Fruit fly (Drosophila melanogaster) whole organism, embryonic: ENCODE data around the gene fz.

Source experiments
- CG10267 ChIP-seq: fragments of 200-800 bp; sonication (Bioruptor generic); optimal IDR thresholded peaks from 2 replicates; lab custom pipeline; 2018; ENCODE audit warnings: missing biosample characterization, mild to moderate bottlenecking, missing genetic modification characterization, moderate library complexity
- CG11723 ChIP-seq: fragments of 200-800 bp; sonication (Bioruptor generic); optimal IDR thresholded peaks from 2 replicates; lab custom pipeline; 2017; ENCODE audit warnings: missing biosample characterization, mild to moderate bottlenecking, missing genetic modification characterization
- CG12071 ChIP-seq: fragments of 200-800 bp; sonication (Bioruptor generic); optimal IDR thresholded peaks from 3 replicates; lab custom pipeline; 2018; ENCODE audit warnings: missing biosample characterization, mild to moderate bottlenecking, missing genetic modification characterization
- CG12391 ChIP-seq: fragments of 200-800 bp; sonication (Bioruptor generic); optimal IDR thresholded peaks from 3 replicates; lab custom pipeline; 2018; ENCODE audit warnings: missing biosample characterization, mild to moderate bottlenecking, missing genetic modification characterization, moderate library complexity
- CG14050 ChIP-seq: fragments of 200-800 bp; sonication (Bioruptor generic); IDR thresholded peaks from 3 replicates; pipeline ENCODE4 v1.3.6; 2022; ENCODE audit warnings: missing biosample characterization, missing genetic modification characterization
- CG30020 ChIP-seq: fragments of 200-800 bp; optimal IDR thresholded peaks from 2 replicates; lab custom pipeline; 2019; ENCODE audit warnings: missing biosample characterization, mild to moderate bottlenecking, missing genetic modification characterization, moderate library complexity
- CG30403 ChIP-seq: fragments of 200-800 bp; sonication (Bioruptor generic); optimal IDR thresholded peaks from 3 replicates; lab custom pipeline; 2016; ENCODE audit warnings: missing biosample characterization, missing genetic modification characterization
- CG30431 ChIP-seq: fragments of 200-800 bp; sonication (Bioruptor generic); optimal IDR thresholded peaks from 2 replicates; lab custom pipeline; 2017; ENCODE audit warnings: missing biosample characterization, missing genetic modification characterization
- CG32767 ChIP-seq: fragments of 200-800 bp; sonication (Bioruptor generic); IDR thresholded peaks from 2 replicates; pipeline ENCODE4 v1.3.6; 2022; ENCODE audit warnings: missing biosample characterization, missing genetic modification characterization
- CG3726 ChIP-seq: fragments of 200-800 bp; sonication (Bioruptor generic); IDR thresholded peaks from 3 replicates; pipeline ENCODE4, ENCODE4 v1.3.6; 2022; ENCODE audit warnings: missing biosample characterization, missing genetic modification characterization
- CG3847 ChIP-seq: fragments of 200-800 bp; sonication (Bioruptor generic); IDR thresholded peaks from 2 replicates; pipeline ENCODE4 v1.3.6; 2022; ENCODE audit warnings: missing biosample characterization, missing genetic modification characterization
- CG3995 ChIP-seq: fragments of 200-800 bp; sonication (Bioruptor generic); optimal IDR thresholded peaks from 3 replicates; lab custom pipeline; 2016; ENCODE audit warnings: missing biosample characterization, missing genetic modification characterization
- CG4707 ChIP-seq: fragments of 200-800 bp; sonication (Bioruptor generic); optimal IDR thresholded peaks from 2 replicates; lab custom pipeline; 2018; ENCODE audit warnings: missing biosample characterization, mild to moderate bottlenecking, missing genetic modification characterization, moderate library complexity
- CG5245 ChIP-seq: fragments of 200-800 bp; sonication (Bioruptor generic); optimal IDR thresholded peaks from 3 replicates; lab custom pipeline; 2016; ENCODE audit warnings: missing biosample characterization, missing genetic modification characterization
- CG6254 ChIP-seq: fragments of 200-800 bp; sonication (Bioruptor generic); optimal IDR thresholded peaks from 3 replicates; lab custom pipeline; 2017; ENCODE audit warnings: mild to moderate bottlenecking, missing biosample characterization, missing genetic modification reagents, missing genetic modification characterization
- CG6854 ChIP-seq: fragments of 200-800 bp; sonication (Bioruptor generic); optimal IDR thresholded peaks from 3 replicates; lab custom pipeline; 2017; ENCODE audit warnings: missing biosample characterization, mild to moderate bottlenecking, missing genetic modification characterization
- CG9876 ChIP-seq: fragments of 200-800 bp; sonication (Bioruptor generic); optimal IDR thresholded peaks from 2 replicates; lab custom pipeline; 2016; ENCODE audit warnings: missing biosample characterization, missing genetic modification characterization
- Doc2 ChIP-seq: fragments of 200-800 bp; sonication (Bioruptor generic); IDR thresholded peaks from 2 replicates; pipeline ENCODE4 v1.3.6; 2022; ENCODE audit warnings: missing biosample characterization, missing genetic modification characterization
- E2f2 ChIP-seq: fragments of 200-800 bp; sonication (Bioruptor generic); IDR thresholded peaks from 2 replicates; pipeline ENCODE4 v1.3.6; 2022; ENCODE audit warnings: missing biosample characterization, missing genetic modification characterization
- Ets65A ChIP-seq: fragments of 200-800 bp; sonication (Bioruptor generic); peaks from one replicate; lab custom pipeline; 2016; ENCODE audit warnings: missing biosample characterization, missing genetic modification characterization
- Hr78 ChIP-seq, 2 experiments: fragments of 200-800 bp in 1 of 2; fragments of >200 bp in 1 of 2; sonication (Bioruptor generic) in 1 of 2; optimal IDR thresholded peaks; 2 replicates each; lab custom pipeline; 2017 to 2019; ENCODE audit warnings: missing biosample characterization in 2 of 2, missing genetic modification characterization in 2 of 2, mild to moderate bottlenecking in 1 of 2, moderate library complexity in 1 of 2
- Jarid2 ChIP-seq: fragments of 200-800 bp; sonication (Bioruptor generic); optimal IDR thresholded peaks from 3 replicates; lab custom pipeline; 2017; ENCODE audit warnings: mild to moderate bottlenecking, missing biosample characterization, missing genetic modification reagents, missing genetic modification characterization
- MTF-1 ChIP-seq: fragments of 200-800 bp; sonication (Bioruptor generic); optimal IDR thresholded peaks from 2 replicates; lab custom pipeline; 2018; ENCODE audit warnings: missing biosample characterization, mild to moderate bottlenecking, missing genetic modification characterization, borderline replicate concordance
- Mad ChIP-seq: fragments of 200-800 bp; sonication (Bioruptor generic); optimal IDR thresholded peaks from 2 replicates; lab custom pipeline; 2016; ENCODE audit warnings: missing biosample characterization, missing genetic modification characterization
- Mrtf ChIP-seq: fragments of 200-800 bp; sonication (Bioruptor generic); IDR thresholded peaks from 3 replicates; pipeline ENCODE4 v1.3.6; 2022; ENCODE audit warnings: missing biosample characterization, missing genetic modification characterization
- NC2α ChIP-seq: fragments of 200-800 bp; sonication (Bioruptor generic); optimal IDR thresholded peaks from 2 replicates; lab custom pipeline; 2016; ENCODE audit warnings: missing biosample characterization, missing genetic modification characterization
- Nf-YA ChIP-seq: fragments of 200-800 bp; sonication (Bioruptor generic); IDR thresholded peaks from 2 replicates; pipeline ENCODE4 v1.3.6; 2022; ENCODE audit warnings: missing biosample characterization, missing genetic modification characterization
- Nf-YC ChIP-seq: fragments of 200-800 bp; optimal IDR thresholded peaks from 3 replicates; lab custom pipeline; 2019; ENCODE audit warnings: missing biosample characterization, mild to moderate bottlenecking, missing genetic modification characterization, moderate library complexity
- Opbp ChIP-seq: fragments of 200-800 bp; sonication (Bioruptor generic); IDR thresholded peaks from 3 replicates; pipeline ENCODE4 v1.3.6; 2022; ENCODE audit warnings: missing biosample characterization, missing genetic modification characterization; ENCODE audit not compliant: partially characterized antibody
- bsh ChIP-seq, 2 experiments: fragments of 200-800 bp; sonication (Bioruptor generic); optimal IDR thresholded peaks; 2 replicates each; lab custom pipeline; 2017 to 2018; ENCODE audit warnings: mild to moderate bottlenecking in 2 of 2, missing biosample characterization in 2 of 2, missing genetic modification characterization in 2 of 2, moderate library complexity in 1 of 2
- cad ChIP-seq: fragments of >200 bp; optimal IDR thresholded peaks from 2 replicates; lab custom pipeline; 2017; ENCODE audit warnings: missing biosample characterization, missing genetic modification characterization
- chn ChIP-seq: fragments of 200-800 bp; sonication (Bioruptor generic); optimal IDR thresholded peaks from 2 replicates; lab custom pipeline; 2016; ENCODE audit warnings: missing biosample characterization, missing genetic modification characterization
- dati ChIP-seq: fragments of 200-800 bp; sonication (Bioruptor generic); IDR thresholded peaks from 2 replicates; pipeline ENCODE4 v1.3.6; 2022; ENCODE audit warnings: missing biosample characterization, missing genetic modification characterization
- disco-r ChIP-seq: fragments of 200-800 bp; sonication (Bioruptor generic); optimal IDR thresholded peaks from 2 replicates; lab custom pipeline; 2016; ENCODE audit warnings: missing biosample characterization, missing genetic modification characterization
- dm ChIP-seq: fragments of 200-800 bp; sonication (Bioruptor generic); optimal IDR thresholded peaks from 3 replicates; lab custom pipeline; 2016; ENCODE audit warnings: missing biosample characterization, missing genetic modification characterization
- dmrt11E ChIP-seq: fragments of 200-800 bp; sonication (Bioruptor generic); optimal IDR thresholded peaks from 3 replicates; lab custom pipeline; 2018; ENCODE audit warnings: missing biosample characterization, mild to moderate bottlenecking, missing genetic modification characterization, moderate library complexity
- ems ChIP-seq: fragments of 200-800 bp; sonication (Bioruptor generic); optimal IDR thresholded peaks from 3 replicates; lab custom pipeline; 2016; ENCODE audit warnings: missing biosample characterization, missing genetic modification characterization
- ewg ChIP-seq: fragments of 200-800 bp; sonication (Bioruptor generic); optimal IDR thresholded peaks from 3 replicates; lab custom pipeline; 2017; ENCODE audit warnings: mild to moderate bottlenecking, missing biosample characterization, missing genetic modification reagents, missing genetic modification characterization
- ftz-f1 ChIP-seq: fragments of 200-800 bp; sonication (Bioruptor generic); optimal IDR thresholded peaks from 2 replicates; lab custom pipeline; 2016; ENCODE audit warnings: missing biosample characterization, missing genetic modification characterization
- her ChIP-seq: fragments of 200-800 bp; sonication (Bioruptor generic); optimal IDR thresholded peaks from 2 replicates; lab custom pipeline; 2016; ENCODE audit warnings: missing biosample characterization, missing genetic modification characterization
- hkb ChIP-seq, 2 experiments: fragments of 200-800 bp in 1 of 2; fragments of >200 bp in 1 of 2; sonication (Bioruptor generic) in 1 of 2; IDR thresholded peaks in 1 of 2; optimal IDR thresholded peaks in 1 of 2; 2 replicates each; pipeline versions ENCODE4 v1.3.6 to Lab custom; 2017 to 2022; ENCODE audit warnings: missing biosample characterization in 1 of 2, missing genetic modification characterization in 1 of 2
- ind ChIP-seq: fragments of 200-800 bp; sonication (Bioruptor generic); optimal IDR thresholded peaks from 3 replicates; lab custom pipeline; 2016; ENCODE audit warnings: missing biosample characterization, missing genetic modification characterization
- kah ChIP-seq: fragments of 200-800 bp; sonication (Bioruptor generic); optimal IDR thresholded peaks from 2 replicates; lab custom pipeline; 2018; ENCODE audit warnings: missing biosample characterization, mild to moderate bottlenecking, missing genetic modification characterization
- lilli ChIP-seq: fragments of 200-800 bp; sonication (Bioruptor generic); optimal IDR thresholded peaks from 3 replicates; lab custom pipeline; 2016; ENCODE audit warnings: missing biosample characterization, missing genetic modification characterization
- nerfin-1 ChIP-seq: fragments of 200-800 bp; sonication (Bioruptor generic); optimal IDR thresholded peaks from 3 replicates; lab custom pipeline; 2019; ENCODE audit warnings: missing biosample characterization, mild to moderate bottlenecking, missing genetic modification characterization, moderate library complexity
- ro ChIP-seq: fragments of 200-800 bp; sonication (Bioruptor generic); IDR thresholded peaks from 2 replicates; pipeline ENCODE4 v1.3.6; 2022; ENCODE audit warnings: missing biosample characterization, missing genetic modification characterization
- slp2 ChIP-seq: fragments of 200-800 bp; sonication (Bioruptor generic); optimal IDR thresholded peaks from 2 replicates; lab custom pipeline; 2016; ENCODE audit warnings: missing biosample characterization, missing genetic modification characterization
- tap ChIP-seq: fragments of 200-800 bp; optimal IDR thresholded peaks from 3 replicates; lab custom pipeline; 2019; ENCODE audit warnings: missing biosample characterization, mild to moderate bottlenecking, missing genetic modification characterization, moderate library complexity
- tx ChIP-seq: fragments of 200-800 bp; sonication (Bioruptor generic); optimal IDR thresholded peaks from 2 replicates; lab custom pipeline; 2016; ENCODE audit warnings: missing biosample characterization, missing genetic modification characterization
- unc-4 ChIP-seq: fragments of 200-800 bp; sonication (Bioruptor generic); IDR thresholded peaks from 2 replicates; pipeline ENCODE4 v1.3.6; 2022; ENCODE audit warnings: missing biosample characterization, missing genetic modification characterization; ENCODE audit not compliant: partially characterized antibody
- zen2 ChIP-seq: fragments of 200-800 bp; sonication (Bioruptor generic); IDR thresholded peaks from 3 replicates; pipeline ENCODE4 v1.3.6; 2022; ENCODE audit warnings: missing biosample characterization, missing genetic modification characterization; ENCODE audit not compliant: partially characterized antibody

fz gene

dm6 chr3L:14335880-14336279 is 61.7 kb downstream of the fz start (continued):
- TF ChIP-seq Mad (GFP tag; lab: Kevin White, UChicago) (no peak), cad (GFP tag; lab: Kevin White, UChicago) (no peak), dati (no peak), ftz-f1 (no peak), CG6854 (GFP tag; lab: Kevin White, UChicago) (no peak), Doc2 (GFP tag; lab: Robert Waterston, UW) (no peak), CG3726 (GFP tag; lab: Robert Waterston, UW) (no peak), ind (GFP tag; lab: Kevin White, UChicago) (peak; percentile 53), CG11723 (GFP tag; lab: Kevin White, UChicago) (no peak), unc-4 (GFP tag; lab: Robert Waterston, UW) (no peak), tap (tag; lab: Kevin White, UChicago) (peak; percentile 15), CG5245 (GFP tag; lab: Kevin White, UChicago) (peak; percentile 16), bsh (GFP tag; optimal IDR thresholded peaks at IDR 0.05; lab: Kevin White, UChicago) (peak in 1 of 2 experiments; percentile 62), Hr78 (GFP tag; optimal IDR thresholded peaks at IDR 0.05; lab: Kevin White, UChicago) (no peak), E2f2 (no peak), her (GFP tag; lab: Kevin White, UChicago) (no peak), slp2 (no peak), CG6254 (peak; percentile 7), hkb (optimal IDR thresholded peaks at IDR 0.05; lab: Kevin White, UChicago) (no peak), hkb (GFP tag; IDR thresholded peaks at IDR 0.05; lab: Robert Waterston, UW) (no peak), kah (GFP tag; lab: Kevin White, UChicago) (no peak), tx (GFP tag; lab: Kevin White, UChicago) (no peak), CG30403 (GFP tag; lab: Kevin White, UChicago) (peak; percentile 7), CG12391 (tag; lab: Kevin White, UChicago) (no peak), nerfin-1 (peak; percentile 45), Jarid2 (GFP tag; lab: Kevin White, UChicago) (no peak), CG30431 (no peak), CG32767 (GFP tag; lab: Robert Waterston, UW) (no peak), disco-r (GFP tag; lab: Kevin White, UChicago) (no peak), dm (GFP tag; lab: Kevin White, UChicago) (no peak), ewg (no peak), MTF-1 (no peak), Ets65A (GFP tag; lab: Kevin White, UChicago) (no peak), Mrtf (peak; percentile 68; the same call in 1 of the 3 replicates), Opbp (GFP tag; lab: Robert Waterston, UW) (no peak), CG10267 (tag; lab: Kevin White, UChicago) (peak; percentile 63), CG3847 (GFP tag; lab: Robert Waterston, UW) (peak; percentile 35; the same call in 1 of the 2 replicates), Nf-YA (GFP tag; lab: Robert Waterston, UW) (no peak), NC2α (GFP tag; lab: Kevin White, UChicago) (no peak), zen2 (GFP tag; lab: Robert Waterston, UW) (no peak), CG9876 (GFP tag; lab: Kevin White, UChicago) (no peak), CG14050 (GFP tag; lab: Robert Waterston, UW) (no peak), Nf-YC (tag; lab: Kevin White, UChicago) (no peak), CG4707 (GFP tag; lab: Kevin White, UChicago) (no peak), dmrt11E (tag; lab: Kevin White, UChicago) (no peak), chn (GFP tag; lab: Kevin White, UChicago) (no peak), ems (GFP tag; lab: Kevin White, UChicago) (no peak), CG12071 (GFP tag; lab: Kevin White, UChicago) (no peak), lilli (GFP tag; lab: Kevin White, UChicago) (peak; percentile 48), CG30020 (tag; lab: Kevin White, UChicago) (no peak), CG3995 (no peak), ro (GFP tag; lab: Robert Waterston, UW) (0 out of 2 replicates have a peak, but pooled peaks have one; percentile 32)
